Worm (Caenorhabditis elegans): ENCODE data around the gene ZK813.3.

Gene ZK813.3

ce11 chrX:3441539-3441938, at the start of gene ZK813.3:
Gene ZK813.3, plus strand, starts transcription at chrX:3441839.
- TF ChIP-seq hlh-8 (tag; optimal IDR thresholded peaks at IDR 0.05) (no peak), lim-6 (tag; optimal IDR thresholded peaks at IDR 0.05) (no peak), hlh-6 (tag; optimal IDR thresholded peaks at IDR 0.05) (no peak), ztf-16 (tag; optimal IDR thresholded peaks at IDR 0.05) (no peak), ceh-6 (GFP tag; optimal IDR thresholded peaks at IDR 0.05) (no peak), dmd-4 (tag; optimal IDR thresholded peaks at IDR 0.05; ENCODE audit: borderline replicate concordance) (no peak), C38D4.7 (GFP tag; optimal IDR thresholded peaks at IDR 0.05) (no peak), eyg-1 (tag; optimal IDR thresholded peaks at IDR 0.05) (no peak), pqm-1 (tag; optimal IDR thresholded peaks at IDR 0.05) (no peak), F13H6.1 (tag; optimal IDR thresholded peaks at IDR 0.05) (no peak), unc-42 (tag; optimal IDR thresholded peaks at IDR 0.05) (no peak)

- TF ChIP-seq ceh-2 (tag; optimal IDR thresholded peaks at IDR 0.05), result no peak
- no peak for TF ChIP-seq ceh-18 (tag; optimal IDR thresholded peaks at IDR 0.05)
- no peak for TF ChIP-seq ttx-3 (tag; optimal IDR thresholded peaks at IDR 0.05)
- no peak for TF ChIP-seq pag-3 (tag; optimal IDR thresholded peaks at IDR 0.05; ENCODE audit: borderline replicate concordance)
Measured at ce11 chrX:3393562-3393961, 48.1 kb upstream of the ZK813.3 start, which contains the start of gene slcf-2. Gene slcf-2, plus strand, starts transcription at chrX:3393862.

- TF ChIP-seq syd-9 (tag; optimal IDR thresholded peaks at IDR 0.05) (no peak), lin-11 (tag; optimal IDR thresholded peaks at IDR 0.05) (no peak), dmd-4 (tag; optimal IDR thresholded peaks at IDR 0.05; ENCODE audit: borderline replicate concordance) (no peak), pag-3 (tag; optimal IDR thresholded peaks at IDR 0.05; ENCODE audit: borderline replicate concordance) (no peak), F13H6.1 (tag; optimal IDR thresholded peaks at IDR 0.05) (no peak), ama-1 (optimal IDR thresholded peaks at IDR 0.05) (no peak), C38D4.7 (GFP tag; optimal IDR thresholded peaks at IDR 0.05) (no peak), madf-2 (tag; optimal IDR thresholded peaks at IDR 0.05) (no peak), unc-55 (GFP tag; optimal IDR thresholded peaks at IDR 0.05) (no peak), ztf-16 (tag; optimal IDR thresholded peaks at IDR 0.05) (no peak), ceh-9 (tag; optimal IDR thresholded peaks at IDR 0.05) (no peak), T23F11.4 (GFP tag; optimal IDR thresholded peaks at IDR 0.05) (no peak), unc-86 (tag; optimal IDR thresholded peaks at IDR 0.05) (no peak), elt-4 (tag; optimal IDR thresholded peaks at IDR 0.05) (no peak), pha-4 (tag; optimal IDR thresholded peaks at IDR 0.05) (no peak)
Measured at ce11 chrX:3396735-3397134, 44.9 kb upstream of the ZK813.3 start.

ce11 chrX:3399917-3400316, 41.7 kb upstream of the ZK813.3 start, which contains the start of gene cht-1:
Gene cht-1, minus strand, starts transcription at chrX:3400017.
- no peak for TF ChIP-seq K09A11.1 (tag; optimal IDR thresholded peaks at IDR 0.05; ENCODE audit: insufficient read depth)
- TF ChIP-seq ztf-16 (tag; optimal IDR thresholded peaks at IDR 0.05), result no peak
- TF ChIP-seq unc-86 (tag; optimal IDR thresholded peaks at IDR 0.05), result no peak
- no peak for TF ChIP-seq lin-11 (tag; optimal IDR thresholded peaks at IDR 0.05)
- no peak for TF ChIP-seq dve-1 (tag; optimal IDR thresholded peaks at IDR 0.05)
- TF ChIP-seq pros-1 (tag; optimal IDR thresholded peaks at IDR 0.05), result no peak
- no peak for TF ChIP-seq Y22D7AL.16 (tag; optimal IDR thresholded peaks at IDR 0.05)
- TF ChIP-seq madf-2 (tag; optimal IDR thresholded peaks at IDR 0.05), result no peak

DNA sequence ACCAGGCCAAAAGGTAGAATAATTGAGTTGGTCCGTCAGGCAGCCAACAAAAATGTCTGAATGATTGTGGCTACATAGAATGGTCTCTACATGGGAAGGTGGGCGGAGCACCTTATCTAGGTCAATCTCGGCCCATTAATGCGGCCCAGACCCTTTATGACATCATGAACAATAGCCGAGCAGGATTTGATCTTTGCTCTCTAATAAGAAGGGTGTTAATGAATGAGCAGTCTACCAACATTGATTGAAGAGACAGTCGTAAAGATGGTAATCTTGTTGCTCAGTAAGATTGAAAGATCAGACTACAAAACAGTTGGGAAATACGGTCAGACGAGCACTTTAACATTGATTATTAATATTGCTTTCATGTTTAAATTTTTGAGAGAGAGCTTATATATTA, 41.3 kb upstream of the ZK813.3 start:
- TF ChIP-seq pha-2 (tag; optimal IDR thresholded peaks at IDR 0.05), result no peak
- TF ChIP-seq ceh-31 (tag; optimal IDR thresholded peaks at IDR 0.05), result no peak
- TF ChIP-seq dmd-4 (tag; optimal IDR thresholded peaks at IDR 0.05; ENCODE audit: borderline replicate concordance), result no peak
- TF ChIP-seq unc-3 (GFP tag; conservative IDR thresholded peaks at IDR 0.05), result no peak
- TF ChIP-seq unc-3 (tag; optimal IDR thresholded peaks at IDR 0.05), result no peak
- no peak for TF ChIP-seq ceh-14 (tag; optimal IDR thresholded peaks at IDR 0.05)
- TF ChIP-seq hlh-6 (tag; optimal IDR thresholded peaks at IDR 0.05), result no peak
- no peak for TF ChIP-seq ceh-2 (tag; optimal IDR thresholded peaks at IDR 0.05)
- TF ChIP-seq hlh-15 (tag; optimal IDR thresholded peaks at IDR 0.05), result no peak
- no peak for TF ChIP-seq ceh-30 (tag; optimal IDR thresholded peaks at IDR 0.05)
- TF ChIP-seq ceh-22 (tag; optimal IDR thresholded peaks at IDR 0.05), result no peak

Measured in whole organism, late embryonic.